Worm (Caenorhabditis elegans): Measurements from ENCODE around the gene lgc-25.

Gene lgc-25

ce11 chrX:14161684-14162347 lies at the start of gene lgc-25:
Gene lgc-25 (minus strand): TSS chrX:14161734.
- no peak for TF ChIP-seq unc-62 (GFP tag; optimal IDR thresholded peaks at IDR 0.05)
- peak; percentile 27 for TF ChIP-seq lin-13 (GFP tag; optimal IDR thresholded peaks at IDR 0.05)
- TF ChIP-seq ceh-82 (tag; optimal IDR thresholded peaks at IDR 0.05), result no peak
- peak; percentile 53 for TF ChIP-seq gmeb-1 (tag; optimal IDR thresholded peaks at IDR 0.05)
- peak; percentile 29 for TF ChIP-seq fos-1 (tag; optimal IDR thresholded peaks at IDR 0.05)
- no peak for TF ChIP-seq nhr-12 (tag; optimal IDR thresholded peaks at IDR 0.05)
- no peak for TF ChIP-seq nhr-23 (tag; optimal IDR thresholded peaks at IDR 0.05)
- peak; percentile 37 for TF ChIP-seq nhr-21 (tag; optimal IDR thresholded peaks at IDR 0.05)
- TF ChIP-seq crh-2 (tag; optimal IDR thresholded peaks at IDR 0.05), result peak; percentile 43
- TF ChIP-seq unc-39 (tag; optimal IDR thresholded peaks at IDR 0.05), result no peak
- peak; percentile 60 for TF ChIP-seq sma-3 (GFP tag; optimal IDR thresholded peaks at IDR 0.05)
- peak; percentile 43 for TF ChIP-seq sma-9 (GFP tag; optimal IDR thresholded peaks at IDR 0.05)
- TF ChIP-seq sma-9 (tag; optimal IDR thresholded peaks at IDR 0.05), result no peak

ce11 chrX:14207942-14208341 lies 46.4 kb upstream of the lgc-25 start, which contains the start of gene ceh-37:
Gene ceh-37 (minus strand): TSS chrX:14208000.
- TF ChIP-seq crh-2 (tag; optimal IDR thresholded peaks at IDR 0.05) (peak; percentile 37), fos-1 (tag; optimal IDR thresholded peaks at IDR 0.05) (peak; percentile 60), ZK546.5 (tag; optimal IDR thresholded peaks at IDR 0.05) (no peak), nhr-12 (tag; optimal IDR thresholded peaks at IDR 0.05) (no peak), lin-39 (tag; optimal IDR thresholded peaks at IDR 0.05) (no peak)

ce11 chrX:14206321-14206720 lies 44.8 kb upstream of the lgc-25 start:
- TF ChIP-seq fos-1 (tag; optimal IDR thresholded peaks at IDR 0.05), result peak; percentile 67
- TF ChIP-seq nhr-12 (tag; optimal IDR thresholded peaks at IDR 0.05), result no peak
- TF ChIP-seq sma-3 (GFP tag; optimal IDR thresholded peaks at IDR 0.05), result no peak

- TF ChIP-seq sma-9 (GFP tag; optimal IDR thresholded peaks at IDR 0.05) (peak; percentile 72), sma-9 (tag; optimal IDR thresholded peaks at IDR 0.05) (no peak), fos-1 (tag; optimal IDR thresholded peaks at IDR 0.05) (peak; percentile 42), skn-1 (tag; optimal IDR thresholded peaks at IDR 0.05) (no peak), nhr-11 (tag; optimal IDR thresholded peaks at IDR 0.05) (no peak), lsy-2 (tag; optimal IDR thresholded peaks at IDR 0.05) (peak in 1 of 2 experiments; percentile 45), gmeb-1 (tag; optimal IDR thresholded peaks at IDR 0.05) (peak; percentile 32), peb-1 (tag; optimal IDR thresholded peaks at IDR 0.05) (no peak)
Measured at ce11 chrX:14194251-14194650, 32.7 kb upstream of the lgc-25 start.

DNA sequence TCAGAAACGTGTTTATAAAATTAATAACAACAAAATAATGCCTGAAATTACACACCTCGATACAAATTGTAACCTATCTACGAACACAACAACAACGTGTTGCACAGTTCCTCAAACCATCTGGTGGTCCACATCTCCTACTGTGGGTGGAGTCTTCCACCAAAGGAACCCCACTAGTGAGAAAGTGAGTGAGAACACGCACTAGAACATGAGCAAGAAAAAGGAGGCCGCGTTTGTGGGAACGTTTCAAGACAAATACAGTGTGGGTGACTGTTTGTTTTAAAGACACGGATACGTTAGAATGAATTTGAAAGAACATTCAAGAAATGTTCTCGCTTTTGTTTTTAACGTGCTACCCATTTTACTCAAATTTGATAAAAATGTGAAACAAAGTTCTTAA lies 24.9 kb upstream of the lgc-25 start, which contains the start of gene ceh-36:
ceh-36 (minus strand) TSS at position 101 of the 400 bp plus-strand sequence.
- no peak for TF ChIP-seq unc-39 (tag; optimal IDR thresholded peaks at IDR 0.05)
- no peak for TF ChIP-seq gmeb-1 (tag; optimal IDR thresholded peaks at IDR 0.05)
- TF ChIP-seq nhr-6 (tag; optimal IDR thresholded peaks at IDR 0.05), result no peak
- no peak for TF ChIP-seq nhr-129 (tag; optimal IDR thresholded peaks at IDR 0.05)

- TF ChIP-seq unc-55 (GFP tag; optimal IDR thresholded peaks at IDR 0.05), result no peak
- TF ChIP-seq sma-3 (GFP tag; optimal IDR thresholded peaks at IDR 0.05), result no peak
- TF ChIP-seq ceh-16 (tag; optimal IDR thresholded peaks at IDR 0.05), result no peak
- TF ChIP-seq nhr-77 (tag; optimal IDR thresholded peaks at IDR 0.05), result no peak
- no peak for TF ChIP-seq snpc-4 (tag; optimal IDR thresholded peaks at IDR 0.05)
- no peak for TF ChIP-seq nhr-25 (tag; optimal IDR thresholded peaks at IDR 0.05)
- TF ChIP-seq elt-3 (tag; optimal IDR thresholded peaks at IDR 0.05), result no peak
- TF ChIP-seq sma-9 (GFP tag; optimal IDR thresholded peaks at IDR 0.05), result no peak
- TF ChIP-seq sma-9 (tag; optimal IDR thresholded peaks at IDR 0.05), result no peak
- no peak for TF ChIP-seq peb-1 (tag; optimal IDR thresholded peaks at IDR 0.05)
- no peak for TF ChIP-seq lin-13 (GFP tag; optimal IDR thresholded peaks at IDR 0.05)
- no peak for TF ChIP-seq unc-39 (tag; optimal IDR thresholded peaks at IDR 0.05)
- no peak for TF ChIP-seq R02D3.7 (tag; optimal IDR thresholded peaks at IDR 0.05)
Measured at ce11 chrX:14185631-14186030, 24.1 kb upstream of the lgc-25 start.

ce11 chrX:14182514-14182913 lies 21.0 kb upstream of the lgc-25 start:
- TF ChIP-seq elt-3 (tag; optimal IDR thresholded peaks at IDR 0.05) (no peak), ceh-16 (tag; optimal IDR thresholded peaks at IDR 0.05) (no peak), mdl-1 (tag; optimal IDR thresholded peaks at IDR 0.05) (no peak), lin-11 (tag; optimal IDR thresholded peaks at IDR 0.05) (no peak), ztf-4 (tag; optimal IDR thresholded peaks at IDR 0.05) (no peak), unc-62 (GFP tag; optimal IDR thresholded peaks at IDR 0.05) (no peak), nhr-23 (tag; optimal IDR thresholded peaks at IDR 0.05) (no peak), F13H6.1 (tag; optimal IDR thresholded peaks at IDR 0.05) (no peak), sem-4 (tag; optimal IDR thresholded peaks at IDR 0.05) (no peak), sma-9 (GFP tag; optimal IDR thresholded peaks at IDR 0.05) (no peak), sma-9 (tag; optimal IDR thresholded peaks at IDR 0.05) (no peak)
